Fruit fly (Drosophila melanogaster) whole organism, adult: ENCODE results near the gene CG31517.

Experiments used
- CG12768 ChIP-seq: fragments of 200-800 bp; sonication (Bioruptor generic); optimal IDR thresholded peaks from 2 replicates; lab custom pipeline; 2017; ENCODE audit warnings: missing biosample characterization, missing genetic modification characterization, mild to moderate bottlenecking, moderate library complexity, missing genetic modification reagents
- CG14711 ChIP-seq: fragments of 200-800 bp; sonication (Bioruptor generic); optimal IDR thresholded peaks from 2 replicates; lab custom pipeline; 2018; ENCODE audit warnings: missing biosample characterization, mild to moderate bottlenecking, missing genetic modification characterization, moderate library complexity
- Hr96 ChIP-seq: fragments of 200-800 bp; sonication (Bioruptor generic); optimal IDR thresholded peaks from 2 replicates; lab custom pipeline; 2016; ENCODE audit warnings: missing biosample characterization, missing genetic modification characterization
- cic ChIP-seq: fragments of 200-800 bp; sonication (Bioruptor generic); optimal IDR thresholded peaks from 2 replicates; lab custom pipeline; 2017; ENCODE audit warnings: missing biosample characterization, mild to moderate bottlenecking, missing genetic modification characterization, moderate library complexity
- cnc ChIP-seq, 2 experiments: fragments of >200 bp; optimal IDR thresholded peaks; 2 replicates each; lab custom pipeline; 2017
- toe ChIP-seq: fragments of 200-800 bp; sonication (Bioruptor generic); optimal IDR thresholded peaks from 2 replicates; lab custom pipeline; 2016; ENCODE audit warnings: missing biosample characterization, missing genetic modification characterization

DNA sequence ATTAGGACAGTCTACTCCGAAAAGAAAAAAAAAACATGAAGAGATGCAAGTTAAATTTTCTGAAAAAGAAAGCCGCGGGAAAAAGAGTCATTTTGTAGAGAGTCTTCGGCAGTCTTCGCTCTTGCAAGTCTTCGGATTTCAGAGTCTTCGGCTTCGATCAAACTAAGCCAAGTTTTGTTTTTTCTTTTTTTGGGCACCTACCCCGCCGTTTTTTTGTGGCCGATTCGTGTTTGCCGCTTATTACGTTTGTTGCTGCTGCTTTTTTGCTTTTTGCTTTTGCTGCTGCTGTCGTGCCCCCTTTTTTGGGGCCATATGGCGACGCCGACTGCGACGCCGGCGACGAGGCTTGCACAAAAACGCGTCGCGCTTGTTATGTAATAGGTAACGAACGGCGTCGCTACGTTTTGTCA lies 43.9 kb downstream of the CG31517 start:
- TF ChIP-seq cic (GFP tag; lab: Kevin White, UChicago) (no peak), CG14711 (tag; lab: Kevin White, UChicago) (no peak), cnc (optimal IDR thresholded peaks at IDR 0.05; lab: Kevin White, UChicago) (no peak), CG12768 (no peak), Hr96 (GFP tag; lab: Kevin White, UChicago) (no peak), toe (no peak)
